Fruit fly (Drosophila melanogaster) whole organism, embryonic: ENCODE data around the gene CG34425.

ENCODE experiments used
- BtbVII ChIP-seq: fragments of 200-800 bp; sonication (Bioruptor generic); optimal IDR thresholded peaks from 3 replicates; lab custom pipeline; 2017; ENCODE audit warnings: missing biosample characterization, mild to moderate bottlenecking, missing genetic modification characterization
- CG10147 ChIP-seq: fragments of 200-800 bp; sonication (Bioruptor generic); optimal IDR thresholded peaks from 2 replicates; lab custom pipeline; 2019; ENCODE audit warnings: missing biosample characterization, mild to moderate bottlenecking, missing genetic modification characterization, moderate library complexity
- CG11456 ChIP-seq: fragments of 200-800 bp; sonication (Bioruptor generic); IDR thresholded peaks from 3 replicates; pipeline ENCODE4 v1.3.6; 2022; ENCODE audit warnings: missing biosample characterization, missing genetic modification characterization
- CG11695 ChIP-seq: fragments of 200-800 bp; sonication (Bioruptor generic); IDR thresholded peaks from 3 replicates; pipeline ENCODE4 v1.3.6; 2022; ENCODE audit warnings: missing biosample characterization, missing genetic modification characterization
- CG12299 ChIP-seq: fragments of 200-800 bp; sonication (Bioruptor generic); optimal IDR thresholded peaks from 2 replicates; lab custom pipeline; 2018; ENCODE audit warnings: missing biosample characterization, mild to moderate bottlenecking, missing genetic modification characterization
- CG12769 ChIP-seq: fragments of 200-800 bp; sonication (Bioruptor generic); optimal IDR thresholded peaks from 2 replicates; lab custom pipeline; 2019; ENCODE audit warnings: missing biosample characterization, mild to moderate bottlenecking, missing genetic modification characterization, moderate library complexity
- CG13123 ChIP-seq: fragments of 200-800 bp; sonication (Bioruptor generic); optimal IDR thresholded peaks from 2 replicates; lab custom pipeline; 2016; ENCODE audit warnings: missing biosample characterization, missing genetic modification characterization
- CG13624 ChIP-seq: fragments of 200-800 bp; sonication (Bioruptor generic); optimal IDR thresholded peaks from 2 replicates; lab custom pipeline; 2016; ENCODE audit warnings: missing biosample characterization, missing genetic modification characterization
- CG14014 ChIP-seq: fragments of 200-800 bp; sonication (Bioruptor generic); IDR thresholded peaks from 2 replicates; pipeline ENCODE4 v1.3.6; 2022; ENCODE audit warnings: missing biosample characterization, missing genetic modification characterization
- CG15073 ChIP-seq: fragments of 200-800 bp; sonication (Bioruptor generic); optimal IDR thresholded peaks from 2 replicates; lab custom pipeline; 2016; ENCODE audit warnings: missing biosample characterization, missing genetic modification characterization
- CG15479 ChIP-seq: fragments of 200-800 bp; sonication (Bioruptor generic); optimal IDR thresholded peaks from 3 replicates; lab custom pipeline; 2019; ENCODE audit warnings: missing biosample characterization, mild to moderate bottlenecking, missing genetic modification characterization, moderate library complexity
- CG17328 ChIP-seq: fragments of 200-800 bp; sonication (Bioruptor generic); IDR thresholded peaks from 2 replicates; pipeline ENCODE4 v1.3.6; 2022; ENCODE audit warnings: missing biosample characterization, missing genetic modification characterization
- CG2202 ChIP-seq: fragments of 200-800 bp; sonication (Bioruptor generic); optimal IDR thresholded peaks from 2 replicates; lab custom pipeline; 2018; ENCODE audit warnings: missing biosample characterization, mild to moderate bottlenecking, missing genetic modification characterization
- CG3163 ChIP-seq: fragments of 200-800 bp; sonication (Bioruptor generic); optimal IDR thresholded peaks from 3 replicates; lab custom pipeline; 2016; ENCODE audit warnings: missing biosample characterization, missing genetic modification characterization
- CG32532 ChIP-seq: fragments of 200-800 bp; sonication (Bioruptor generic); IDR thresholded peaks from 2 replicates; pipeline ENCODE4 v1.3.6; 2022; ENCODE audit warnings: missing biosample characterization, missing genetic modification characterization
- CG32767 ChIP-seq: fragments of 200-800 bp; sonication (Bioruptor generic); IDR thresholded peaks from 2 replicates; pipeline ENCODE4 v1.3.6; 2022; ENCODE audit warnings: missing biosample characterization, missing genetic modification characterization
- CG6175 ChIP-seq: fragments of 200-800 bp; sonication (Bioruptor generic); IDR thresholded peaks from 3 replicates; pipeline ENCODE4 v1.3.6; 2022; ENCODE audit warnings: missing biosample characterization, missing genetic modification characterization
- CG8765 ChIP-seq: fragments of 200-800 bp; sonication (Bioruptor generic); IDR thresholded peaks from 2 replicates; pipeline ENCODE4 v1.3.6; 2022; ENCODE audit warnings: missing biosample characterization, missing genetic modification characterization
- CG9727 ChIP-seq: fragments of 200-800 bp; sonication (Bioruptor generic); optimal IDR thresholded peaks from 3 replicates; lab custom pipeline; 2017; ENCODE audit warnings: missing biosample characterization, mild to moderate bottlenecking, missing genetic modification characterization
- D19A ChIP-seq: fragments of 200-800 bp; optimal IDR thresholded peaks from 3 replicates; lab custom pipeline; 2019; ENCODE audit warnings: missing biosample characterization, mild to moderate bottlenecking, missing genetic modification characterization, moderate library complexity
- Doc2 ChIP-seq: fragments of 200-800 bp; sonication (Bioruptor generic); IDR thresholded peaks from 2 replicates; pipeline ENCODE4 v1.3.6; 2022; ENCODE audit warnings: missing biosample characterization, missing genetic modification characterization
- E2f2 ChIP-seq: fragments of 200-800 bp; sonication (Bioruptor generic); IDR thresholded peaks from 2 replicates; pipeline ENCODE4 v1.3.6; 2022; ENCODE audit warnings: missing biosample characterization, missing genetic modification characterization
- ERR ChIP-seq: fragments of 200-800 bp; sonication (Bioruptor generic); optimal IDR thresholded peaks from 2 replicates; lab custom pipeline; 2016; ENCODE audit warnings: missing biosample characterization, missing genetic modification characterization
- Fer2 ChIP-seq: fragments of 200-800 bp; sonication (Bioruptor generic); optimal IDR thresholded peaks from 2 replicates; lab custom pipeline; 2018; ENCODE audit warnings: missing biosample characterization, mild to moderate bottlenecking, missing genetic modification characterization, moderate library complexity
- GATAe ChIP-seq: fragments of 200-800 bp; sonication (Bioruptor generic); conservative IDR thresholded peaks from 2 replicates; pipeline ENCODE4 v1.3.6; 2022; ENCODE audit warnings: missing biosample characterization, missing genetic modification characterization
- HLHmδ ChIP-seq: fragments of 200-800 bp; sonication (Bioruptor generic); optimal IDR thresholded peaks from 2 replicates; lab custom pipeline; 2018; ENCODE audit warnings: missing biosample characterization, mild to moderate bottlenecking, missing genetic modification characterization, moderate library complexity
- MBD-R2 ChIP-seq: fragments of 200-800 bp; sonication (Bioruptor generic); IDR thresholded peaks from 2 replicates; pipeline ENCODE4 v1.3.6; 2022; ENCODE audit warnings: missing biosample characterization, missing genetic modification characterization
- Mad ChIP-seq: fragments of 200-800 bp; sonication (Bioruptor generic); optimal IDR thresholded peaks from 2 replicates; lab custom pipeline; 2016; ENCODE audit warnings: missing biosample characterization, missing genetic modification characterization
- Nf-YC ChIP-seq: fragments of 200-800 bp; optimal IDR thresholded peaks from 3 replicates; lab custom pipeline; 2019; ENCODE audit warnings: missing biosample characterization, mild to moderate bottlenecking, missing genetic modification characterization, moderate library complexity
- NfI ChIP-seq: fragments of 200-800 bp; sonication (Bioruptor generic); optimal IDR thresholded peaks from 3 replicates; lab custom pipeline; 2018; ENCODE audit warnings: missing biosample characterization, mild to moderate bottlenecking, missing genetic modification characterization, moderate library complexity
- Rfx ChIP-seq: fragments of 200-800 bp; sonication (Bioruptor generic); IDR thresholded peaks from 2 replicates; pipeline ENCODE4 v1.3.6; 2022; ENCODE audit warnings: missing biosample characterization, missing genetic modification characterization
- Six4 ChIP-seq: fragments of 200-800 bp; sonication (Bioruptor generic); optimal IDR thresholded peaks from 2 replicates; lab custom pipeline; 2016; ENCODE audit warnings: missing biosample characterization, missing genetic modification characterization
- Xrp1 ChIP-seq: fragments of 200-800 bp; sonication (Bioruptor generic); IDR thresholded peaks from 2 replicates; pipeline ENCODE4 v1.3.6; 2022; ENCODE audit warnings: missing biosample characterization, missing genetic modification characterization
- bcd ChIP-seq: fragments of 200-800 bp; sonication (Bioruptor generic); optimal IDR thresholded peaks from 2 replicates; lab custom pipeline; 2017; ENCODE audit warnings: missing biosample characterization, mild to moderate bottlenecking, missing genetic modification characterization
- bigmax ChIP-seq: fragments of 200-800 bp; sonication (Bioruptor generic); optimal IDR thresholded peaks from 2 replicates; lab custom pipeline; 2018; ENCODE audit warnings: missing biosample characterization, mild to moderate bottlenecking, missing genetic modification characterization
- caup ChIP-seq: fragments of 200-800 bp; sonication (Bioruptor generic); optimal IDR thresholded peaks from 3 replicates; lab custom pipeline; 2017; ENCODE audit warnings: missing biosample characterization, mild to moderate bottlenecking, missing genetic modification characterization, moderate library complexity; ENCODE audit not compliant: severe bottlenecking
- chm ChIP-seq: fragments of 200-800 bp; sonication (Bioruptor generic); IDR thresholded peaks from 2 replicates; pipeline ENCODE4 v1.3.6; 2022; ENCODE audit warnings: missing biosample characterization, missing genetic modification characterization
- disco-r ChIP-seq: fragments of 200-800 bp; sonication (Bioruptor generic); optimal IDR thresholded peaks from 2 replicates; lab custom pipeline; 2016; ENCODE audit warnings: missing biosample characterization, missing genetic modification characterization
- dm ChIP-seq: fragments of 200-800 bp; sonication (Bioruptor generic); optimal IDR thresholded peaks from 3 replicates; lab custom pipeline; 2016; ENCODE audit warnings: missing biosample characterization, missing genetic modification characterization
- dmrt99B ChIP-seq: fragments of 200-800 bp; sonication (Bioruptor generic); optimal IDR thresholded peaks from 2 replicates; lab custom pipeline; 2018; ENCODE audit warnings: missing biosample characterization, mild to moderate bottlenecking, missing genetic modification characterization, moderate library complexity
- gce ChIP-seq: fragments of 200-800 bp; sonication (Bioruptor generic); IDR thresholded peaks from 3 replicates; pipeline ENCODE4 v1.3.6; 2022; ENCODE audit warnings: missing biosample characterization, missing genetic modification characterization
- kah ChIP-seq: fragments of 200-800 bp; sonication (Bioruptor generic); optimal IDR thresholded peaks from 2 replicates; lab custom pipeline; 2018; ENCODE audit warnings: missing biosample characterization, mild to moderate bottlenecking, missing genetic modification characterization
- peb ChIP-seq: fragments of 200-800 bp; sonication (Bioruptor generic); IDR thresholded peaks from 2 replicates; pipeline ENCODE4 v1.3.6; 2022; ENCODE audit warnings: missing biosample characterization, missing genetic modification characterization
- phol ChIP-seq: fragments of 200-800 bp; sonication (Bioruptor generic); optimal IDR thresholded peaks from 3 replicates; lab custom pipeline; 2018; ENCODE audit warnings: missing biosample characterization, mild to moderate bottlenecking, missing genetic modification characterization, moderate library complexity
- psq ChIP-seq: fragments of 200-800 bp; sonication (Bioruptor generic); optimal IDR thresholded peaks from 2 replicates; lab custom pipeline; 2017; ENCODE audit warnings: missing biosample characterization, missing genetic modification characterization
- sqz ChIP-seq: fragments of 200-800 bp; sonication (Bioruptor generic); optimal IDR thresholded peaks from 3 replicates; lab custom pipeline; 2018; ENCODE audit warnings: missing biosample characterization, mild to moderate bottlenecking, missing genetic modification characterization
- unpg ChIP-seq: fragments of 200-800 bp; sonication (Bioruptor generic); optimal IDR thresholded peaks from 3 replicates; lab custom pipeline; 2018; ENCODE audit warnings: missing biosample characterization, mild to moderate bottlenecking, missing genetic modification characterization, moderate library complexity
- z ChIP-seq: fragments of 200-800 bp; sonication (Bioruptor generic); IDR thresholded peaks from 3 replicates; pipeline ENCODE4 v1.3.6; 2022; ENCODE audit warnings: missing biosample characterization, missing genetic modification characterization
- zen2 ChIP-seq: fragments of 200-800 bp; sonication (Bioruptor generic); IDR thresholded peaks from 3 replicates; pipeline ENCODE4 v1.3.6; 2022; ENCODE audit warnings: missing biosample characterization, missing genetic modification characterization; ENCODE audit not compliant: partially characterized antibody

The CG34425 gene

dm6 chr3R:4478220-4479037, 27.7 kb downstream of the CG34425 start (continued):
- TF ChIP-seq bcd (GFP tag; lab: Kevin White, UChicago) (peak; percentile 77), disco-r (GFP tag; lab: Kevin White, UChicago) (peak; percentile 72), Xrp1 (GFP tag; lab: Robert Waterston, UW) (peak; percentile 91), MBD-R2 (GFP tag; lab: Robert Waterston, UW) (peak; percentile 79), ERR (GFP tag; lab: Kevin White, UChicago) (peak; percentile 78), Rfx (peak; percentile 92), CG11456 (GFP tag; lab: Robert Waterston, UW) (peak; percentile 95), CG32767 (GFP tag; lab: Robert Waterston, UW) (peak; percentile 85), dmrt99B (peak; percentile 87), CG8765 (peak; percentile 55; the same call in 1 of the 2 replicates), CG17328 (GFP tag; lab: Robert Waterston, UW) (peak; percentile 92), psq (peak; percentile 30), gce (peak; percentile 88), kah (GFP tag; lab: Kevin White, UChicago) (peak; percentile 75), Six4 (GFP tag; lab: Kevin White, UChicago) (peak; percentile 84), CG14014 (peak; percentile 89), CG12299 (tag; lab: Kevin White, UChicago) (peak; percentile 37), CG3163 (GFP tag; lab: Kevin White, UChicago) (peak; percentile 99), Nf-YC (tag; lab: Kevin White, UChicago) (peak; percentile 33), GATAe (GFP tag; lab: Robert Waterston, UW) (0 out of 2 replicates have a peak, but pooled peaks have one; percentile 42), CG10147 (GFP tag; lab: Kevin White, UChicago) (peak; percentile 41), CG6175 (GFP tag; lab: Robert Waterston, UW) (peak; percentile 57; the same call in 1 of the 3 replicates), CG9727 (GFP tag; lab: Kevin White, UChicago) (peak; percentile 79), peb (GFP tag; lab: Robert Waterston, UW) (peak; percentile 52; the same call in 1 of the 2 replicates), Fer2 (tag; lab: Kevin White, UChicago) (peak; percentile 63), bigmax (GFP tag; lab: Kevin White, UChicago) (no peak), Mad (GFP tag; lab: Kevin White, UChicago) (peak; percentile 89), CG13624 (peak; percentile 86), dm (GFP tag; lab: Kevin White, UChicago) (peak; percentile 76), sqz (GFP tag; lab: Kevin White, UChicago) (peak; percentile 39), HLHmδ (GFP tag; lab: Kevin White, UChicago) (peak; percentile 30), zen2 (GFP tag; lab: Robert Waterston, UW) (peak; percentile 42; the same call in 1 of the 3 replicates), CG2202 (peak; percentile 61), CG15073 (GFP tag; lab: Kevin White, UChicago) (peak; percentile 15), Doc2 (GFP tag; lab: Robert Waterston, UW) (no peak), D19A (tag; lab: Kevin White, UChicago) (peak; percentile 78), phol (peak; percentile 73), z (GFP tag; lab: Robert Waterston, UW) (0 out of 3 replicates have a peak, but pooled peaks have one; percentile 41), CG15479 (no peak), unpg (GFP tag; lab: Kevin White, UChicago) (peak; percentile 92), CG12769 (tag; lab: Kevin White, UChicago) (peak; percentile 91), CG11695 (GFP tag; lab: Robert Waterston, UW) (peak; percentile 89), caup (peak; percentile 90), NfI (GFP tag; lab: Kevin White, UChicago) (peak; percentile 87), chm (GFP tag; lab: Robert Waterston, UW) (peak; percentile 97), E2f2 (GFP tag; lab: Robert Waterston, UW) (peak; percentile 65), CG13123 (GFP tag; lab: Kevin White, UChicago) (peak; percentile 74), CG32532 (GFP tag; lab: Robert Waterston, UW) (peak; percentile 95), BtbVII (GFP tag; lab: Kevin White, UChicago) (peak; percentile 85)
